Fruit fly (Drosophila melanogaster) whole organism, embryonic: ENCODE data around the gene CG46427.
A peak's percentile ranks its signal among the peaks of the same experiment; 100 is the strongest.

ENCODE experiments used
- Blimp-1 ChIP-seq: fragments of 200-800 bp; sonication (Bioruptor generic); optimal IDR thresholded peaks from 3 replicates; lab custom pipeline; 2018; ENCODE audit warnings: missing biosample characterization, missing genetic modification characterization, mild to moderate bottlenecking, moderate library complexity, missing genetic modification reagents
- CG12155 ChIP-seq: fragments of 200-800 bp; sonication (Bioruptor generic); optimal IDR thresholded peaks from 3 replicates; lab custom pipeline; 2016; ENCODE audit warnings: missing biosample characterization, missing genetic modification characterization
- CG15696 ChIP-seq: fragments of 200-800 bp; sonication (Bioruptor generic); optimal IDR thresholded peaks from 2 replicates; lab custom pipeline; 2019; ENCODE audit warnings: missing biosample characterization, mild to moderate bottlenecking, missing genetic modification characterization, moderate library complexity
- CG17829 ChIP-seq: fragments of 200-800 bp; optimal IDR thresholded peaks from 2 replicates; lab custom pipeline; 2019; ENCODE audit warnings: missing biosample characterization, mild to moderate bottlenecking, missing genetic modification characterization, moderate library complexity
- CG5953 ChIP-seq: fragments of 200-800 bp; sonication (Bioruptor generic); IDR thresholded peaks from 2 replicates; pipeline ENCODE4 v1.3.6; 2022; ENCODE audit warnings: missing biosample characterization, missing genetic modification characterization
- CG7556 ChIP-seq: fragments of 200-800 bp; sonication (Bioruptor generic); optimal IDR thresholded peaks from 2 replicates; lab custom pipeline; 2017; ENCODE audit warnings: missing biosample characterization, mild to moderate bottlenecking, missing genetic modification characterization
- Hr51 ChIP-seq, 2 experiments: fragments of 200-800 bp; sonication (Bioruptor generic); optimal IDR thresholded peaks; 2 replicates in 1 of 2; 3 replicates in 1 of 2; lab custom pipeline; 2016 to 2018; ENCODE audit warnings: missing biosample characterization in 2 of 2, missing genetic modification characterization in 2 of 2, mild to moderate bottlenecking in 1 of 2, moderate library complexity in 1 of 2
- Hr78 ChIP-seq, 2 experiments: fragments of 200-800 bp in 1 of 2; fragments of >200 bp in 1 of 2; sonication (Bioruptor generic) in 1 of 2; optimal IDR thresholded peaks; 2 replicates each; lab custom pipeline; 2017 to 2019; ENCODE audit warnings: missing biosample characterization in 2 of 2, missing genetic modification characterization in 2 of 2, mild to moderate bottlenecking in 1 of 2, moderate library complexity in 1 of 2
- MBD-R2 ChIP-seq: fragments of 200-800 bp; sonication (Bioruptor generic); IDR thresholded peaks from 2 replicates; pipeline ENCODE4 v1.3.6; 2022; ENCODE audit warnings: missing biosample characterization, missing genetic modification characterization
- ase ChIP-seq: fragments of 200-800 bp; sonication (Bioruptor generic); IDR thresholded peaks from 3 replicates; pipeline ENCODE4 v1.3.6; 2022; ENCODE audit warnings: missing biosample characterization, missing genetic modification characterization
- da ChIP-seq: fragments of 200-800 bp; sonication (Bioruptor generic); optimal IDR thresholded peaks from 2 replicates; lab custom pipeline; 2016; ENCODE audit warnings: missing biosample characterization, missing genetic modification characterization
- onecut ChIP-seq: fragments of 200-800 bp; sonication (Bioruptor generic); IDR thresholded peaks from 2 replicates; pipeline ENCODE4 v1.3.6; 2022; ENCODE audit warnings: missing biosample characterization, missing genetic modification characterization
- tgo ChIP-seq: fragments of 200-800 bp; sonication (Bioruptor generic); IDR thresholded peaks from 3 replicates; pipeline ENCODE4 v1.3.6; 2022; ENCODE audit warnings: missing biosample characterization, missing genetic modification characterization
- trem ChIP-seq: fragments of 200-800 bp; optimal IDR thresholded peaks from 3 replicates; lab custom pipeline; 2019; ENCODE audit warnings: missing biosample characterization, mild to moderate bottlenecking, missing genetic modification characterization, moderate library complexity

DNA sequence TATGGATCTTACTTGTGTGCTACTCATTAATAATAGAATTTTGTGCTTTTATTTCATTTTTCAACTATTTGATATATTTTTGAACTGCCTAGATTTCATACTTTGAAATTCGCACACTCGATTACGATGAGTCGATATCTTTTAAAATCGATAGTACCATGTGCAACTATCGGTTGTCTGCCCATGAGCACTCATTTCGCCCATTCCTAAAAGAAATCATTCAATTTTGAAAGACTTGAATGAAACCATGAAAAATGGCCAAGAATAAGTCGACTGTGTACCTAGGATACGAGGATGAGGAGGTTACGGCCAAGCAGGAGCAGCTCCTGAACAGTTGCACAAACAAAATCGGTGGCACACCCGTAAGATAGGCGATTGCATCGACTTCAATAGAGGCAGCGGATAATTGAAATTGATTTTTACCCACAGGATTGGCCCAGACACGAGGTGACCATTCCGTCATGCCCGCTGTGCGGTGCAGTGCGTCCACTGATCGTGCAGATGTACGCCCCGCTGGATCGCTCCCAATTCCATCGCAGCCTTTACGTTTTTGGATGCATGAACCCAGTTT, 17.5 kb upstream of the CG46427 start, which contains the start of gene trus:
- TF ChIP-seq Hr78 (GFP tag; optimal IDR thresholded peaks at IDR 0.05; lab: Kevin White, UChicago), result no peak
- no peak for TF ChIP-seq CG7556 (GFP tag; lab: Kevin White, UChicago)
- TF ChIP-seq onecut (GFP tag; lab: Robert Waterston, UW), result peak; percentile 90
- peak; percentile 75 for TF ChIP-seq MBD-R2 (GFP tag; lab: Robert Waterston, UW)
- TF ChIP-seq Hr51 (GFP tag; optimal IDR thresholded peaks at IDR 0.05; lab: Kevin White, UChicago), result no peak
- TF ChIP-seq tgo (GFP tag; lab: Robert Waterston, UW), result no peak
- peak; percentile 4 for TF ChIP-seq CG17829 (tag; lab: Kevin White, UChicago)
- TF ChIP-seq ase (GFP tag; lab: Robert Waterston, UW), result no peak
- no peak for TF ChIP-seq CG12155 (GFP tag; lab: Kevin White, UChicago)
- TF ChIP-seq CG5953 (GFP tag; lab: Robert Waterston, UW), result no peak
- TF ChIP-seq Blimp-1, result no peak
- TF ChIP-seq da (GFP tag; lab: Kevin White, UChicago), result no peak
- peak; percentile 39 for TF ChIP-seq trem
- no peak for TF ChIP-seq CG15696 (tag; lab: Kevin White, UChicago)
